Worm (Caenorhabditis elegans): ENCODE data around the gene F27C8.2.

F27C8.2 gene

DNA sequence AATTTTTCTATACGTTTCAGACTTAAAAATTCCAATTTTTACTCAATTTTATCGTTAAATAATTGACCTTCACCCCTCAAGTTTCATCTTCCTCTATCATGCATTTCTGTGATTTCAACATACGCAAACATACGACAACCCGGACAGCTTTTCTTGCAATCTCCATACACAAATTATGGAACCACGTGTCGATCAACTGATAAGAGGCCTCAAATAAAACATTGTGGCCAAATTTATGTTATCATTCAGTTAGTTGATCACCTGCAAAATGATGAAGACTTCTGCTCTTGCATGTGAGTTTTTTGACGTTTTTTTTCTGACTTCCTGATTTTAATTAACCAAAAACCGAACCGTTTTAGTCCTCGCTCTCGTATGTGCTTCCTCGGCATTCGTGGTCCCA, 2.7 kb upstream of the F27C8.2 start, which contains the start of gene spp-18:
spp-18 (plus strand) TSS at position 257 of the 400 bp plus-strand sequence.
- TF ChIP-seq elt-2 (tag; optimal IDR thresholded peaks at IDR 0.05) (peak; percentile 27), tbx-2 (tag; optimal IDR thresholded peaks at IDR 0.05) (no peak), ceh-48 (tag; optimal IDR thresholded peaks at IDR 0.05) (no peak), K09A11.1 (tag; optimal IDR thresholded peaks at IDR 0.05; ENCODE audit: insufficient read depth) (no peak), ceh-45 (GFP tag; IDR thresholded peaks at IDR 0.05) (no peak)

DNA sequence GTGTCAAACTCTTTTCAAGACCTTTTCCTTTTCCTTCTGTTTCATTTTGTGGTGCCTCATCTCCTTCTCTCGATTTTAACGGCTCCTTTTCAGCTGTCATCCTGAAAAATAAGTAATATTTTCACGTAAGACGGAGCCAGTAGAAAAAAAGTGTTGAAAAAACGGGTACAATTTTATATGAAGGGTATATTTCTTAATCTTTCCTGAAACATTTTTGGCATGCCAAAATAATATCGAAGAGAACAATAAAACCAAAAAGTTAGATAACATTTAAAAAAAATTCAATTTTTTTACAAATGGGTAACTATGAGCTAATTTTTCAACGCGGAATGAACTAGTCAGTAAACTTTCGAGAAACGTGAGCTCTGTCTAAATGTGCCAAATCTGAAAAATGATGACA, 5.4 kb downstream of the F27C8.2 start, which contains the start of gene aat-1:
aat-1 (minus strand) TSS at position 101 of the 400 bp plus-strand sequence.
- no peak for TF ChIP-seq pax-1 (tag; optimal IDR thresholded peaks at IDR 0.05)
- TF ChIP-seq pag-3 (tag; optimal IDR thresholded peaks at IDR 0.05; ENCODE audit: borderline replicate concordance) = no peak
- TF ChIP-seq hlh-6 (tag; optimal IDR thresholded peaks at IDR 0.05) = no peak
- TF ChIP-seq ceh-45 (GFP tag; IDR thresholded peaks at IDR 0.05) = no peak
- no peak for TF ChIP-seq ceh-6 (GFP tag; optimal IDR thresholded peaks at IDR 0.05)
- TF ChIP-seq Y22D7AL.16 (tag; optimal IDR thresholded peaks at IDR 0.05) = no peak
- no peak for TF ChIP-seq sox-2 (GFP tag; IDR thresholded peaks at IDR 0.05)
- no peak for TF ChIP-seq rnt-1 (tag; optimal IDR thresholded peaks at IDR 0.05)
- TF ChIP-seq gmeb-2 (tag; optimal IDR thresholded peaks at IDR 0.05) = no peak
- TF ChIP-seq T23F11.4 (GFP tag; optimal IDR thresholded peaks at IDR 0.05) = no peak
- no peak for TF ChIP-seq nhr-11 (tag; optimal IDR thresholded peaks at IDR 0.05)
- no peak for TF ChIP-seq unc-55 (GFP tag; optimal IDR thresholded peaks at IDR 0.05)
- no peak for TF ChIP-seq pros-1 (tag; optimal IDR thresholded peaks at IDR 0.05)
- no peak for TF ChIP-seq ets-4 (tag; optimal IDR thresholded peaks at IDR 0.05)
- no peak for TF ChIP-seq unc-86 (tag; optimal IDR thresholded peaks at IDR 0.05)
- TF ChIP-seq syd-9 (tag; optimal IDR thresholded peaks at IDR 0.05) = no peak
- no peak for TF ChIP-seq fkh-6 (tag; optimal IDR thresholded peaks at IDR 0.05)
- no peak for TF ChIP-seq hlh-13 (GFP tag; optimal IDR thresholded peaks at IDR 0.05)

DNA sequence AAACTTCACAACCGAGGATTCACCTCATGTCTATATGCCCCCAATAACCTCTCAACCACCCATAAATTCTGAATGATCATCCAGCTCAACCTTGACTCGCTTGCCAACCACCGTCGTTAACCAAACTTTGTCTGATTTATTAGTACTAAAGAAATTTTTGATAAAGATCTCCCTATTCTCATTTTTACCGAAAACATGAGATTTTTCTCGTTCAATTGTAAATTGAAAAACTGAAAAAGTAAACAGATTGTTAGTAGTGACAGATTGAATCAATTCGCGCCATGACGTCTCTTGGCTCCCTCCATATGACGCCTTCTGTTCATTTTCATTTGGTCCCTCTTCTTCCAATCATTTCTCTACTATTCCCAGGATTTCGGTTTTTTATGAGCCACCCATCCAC, 11.8 kb downstream of the F27C8.2 start:
- no peak for TF ChIP-seq ttx-3 (tag; optimal IDR thresholded peaks at IDR 0.05)
- no peak for TF ChIP-seq hlh-6 (tag; optimal IDR thresholded peaks at IDR 0.05)
- no peak for TF ChIP-seq sox-4 (tag; optimal IDR thresholded peaks at IDR 0.05)
- TF ChIP-seq pqm-1 (tag; optimal IDR thresholded peaks at IDR 0.05) = no peak
- no peak for TF ChIP-seq che-1 (tag; optimal IDR thresholded peaks at IDR 0.05)
- no peak for TF ChIP-seq ets-4 (tag; optimal IDR thresholded peaks at IDR 0.05)
- no peak for TF ChIP-seq ceh-18 (tag; optimal IDR thresholded peaks at IDR 0.05)
- no peak for TF ChIP-seq dve-1 (tag; optimal IDR thresholded peaks at IDR 0.05)
- TF ChIP-seq fkh-6 (tag; optimal IDR thresholded peaks at IDR 0.05) = no peak
- no peak for TF ChIP-seq Y22D7AL.16 (tag; optimal IDR thresholded peaks at IDR 0.05)
- no peak for TF ChIP-seq C38D4.7 (GFP tag; optimal IDR thresholded peaks at IDR 0.05)
- no peak for TF ChIP-seq T23F11.4 (GFP tag; optimal IDR thresholded peaks at IDR 0.05)
- no peak for TF ChIP-seq unc-42 (tag; optimal IDR thresholded peaks at IDR 0.05)
- no peak for TF ChIP-seq ceh-2 (tag; optimal IDR thresholded peaks at IDR 0.05)
- TF ChIP-seq unc-86 (tag; optimal IDR thresholded peaks at IDR 0.05) = no peak
- TF ChIP-seq sdc-2 (tag; optimal IDR thresholded peaks at IDR 0.05) = no peak
- no peak for TF ChIP-seq ahr-1 (tag; optimal IDR thresholded peaks at IDR 0.05)
- TF ChIP-seq ceh-19 (GFP tag; optimal IDR thresholded peaks at IDR 0.05) = no peak
- TF ChIP-seq tbx-7 (tag; optimal IDR thresholded peaks at IDR 0.05) = no peak
- TF ChIP-seq dmd-4 (tag; optimal IDR thresholded peaks at IDR 0.05; ENCODE audit: borderline replicate concordance) = no peak

DNA sequence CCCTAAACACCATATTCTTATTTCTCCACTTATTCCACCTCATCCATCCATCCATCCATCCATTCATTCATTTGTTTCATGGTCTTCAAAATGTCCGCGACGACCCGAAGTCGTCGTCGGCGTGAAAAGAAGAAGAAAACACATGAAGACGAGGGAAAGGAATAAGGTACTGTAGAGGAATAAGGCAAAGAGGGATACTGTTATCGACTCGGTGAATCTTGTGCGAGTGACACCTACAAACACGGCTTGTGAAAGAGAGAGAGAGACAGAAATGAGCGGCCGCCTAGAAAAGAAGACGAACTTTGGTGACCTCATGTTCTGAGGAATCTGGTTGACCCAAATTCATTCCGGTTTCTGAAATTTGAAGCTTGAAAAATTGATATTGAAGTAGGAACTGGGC, 12.9 kb downstream of the F27C8.2 start:
- no peak for TF ChIP-seq unc-55 (GFP tag; optimal IDR thresholded peaks at IDR 0.05)
- TF ChIP-seq ceh-2 (tag; optimal IDR thresholded peaks at IDR 0.05) = no peak
- no peak for TF ChIP-seq eyg-1 (tag; optimal IDR thresholded peaks at IDR 0.05)
- TF ChIP-seq ceh-9 (tag; optimal IDR thresholded peaks at IDR 0.05) = no peak
- no peak for TF ChIP-seq ceh-34 (tag; optimal IDR thresholded peaks at IDR 0.05)
- TF ChIP-seq ceh-14 (tag; optimal IDR thresholded peaks at IDR 0.05) = no peak
- no peak for TF ChIP-seq lin-11 (tag; optimal IDR thresholded peaks at IDR 0.05)
- no peak for TF ChIP-seq sox-4 (tag; optimal IDR thresholded peaks at IDR 0.05)
- TF ChIP-seq npax-4 (tag; optimal IDR thresholded peaks at IDR 0.05) = no peak
- TF ChIP-seq nfya-1 (tag; optimal IDR thresholded peaks at IDR 0.05) = no peak
- no peak for TF ChIP-seq hlh-6 (tag; optimal IDR thresholded peaks at IDR 0.05)
- no peak for TF ChIP-seq syd-9 (tag; optimal IDR thresholded peaks at IDR 0.05)
- TF ChIP-seq hlh-8 (tag; optimal IDR thresholded peaks at IDR 0.05) = no peak
- no peak for TF ChIP-seq C38D4.7 (GFP tag; optimal IDR thresholded peaks at IDR 0.05)

Data from whole organism, late embryonic.